Worm (Caenorhabditis elegans) whole organism, L4/young adult: ENCODE data around the gene B0280.9.

Source experiments
- W03F9.2 ChIP-seq: fragments of 150-350 bp; optimal IDR thresholded peaks from 2 replicates; lab custom pipeline; 2014; ENCODE audit warnings: missing biosample characterization, missing genetic modification characterization
- him-1 ChIP-seq: sonication (generic microtip); optimal IDR thresholded peaks from 2 replicates; lab custom pipeline; 2016; ENCODE audit warnings: missing genotype, missing genetic modification reagents, missing genetic modification characterization, missing compliant biosample characterization

- TF ChIP-seq him-1 (tag; lab: Kevin White, UChicago) (no peak), W03F9.2 (tag; lab: Kevin White, UChicago) (no peak)
These were observed 48.8 kb downstream of the B0280.9 start, which contains the start of gene ZK418.5 for ce11 chrIII:7073801-7074386.
